Fruit fly (Drosophila melanogaster) whole organism, pupa: ENCODE measurements around the gene ps.

Experiments used
- CG13204 ChIP-seq: fragments of 200-800 bp; sonication (Bioruptor generic); optimal IDR thresholded peaks from 2 replicates; lab custom pipeline; 2018; ENCODE audit warnings: missing biosample characterization, mild to moderate bottlenecking, missing genetic modification characterization, moderate library complexity
- CG17806 ChIP-seq: fragments of 200-800 bp; sonication (Bioruptor generic); optimal IDR thresholded peaks from 2 replicates; lab custom pipeline; 2018; ENCODE audit warnings: missing biosample characterization, mild to moderate bottlenecking, missing genetic modification characterization, moderate library complexity
- CG34367 ChIP-seq: fragments of 200-800 bp; sonication (Bioruptor generic); optimal IDR thresholded peaks from 2 replicates; lab custom pipeline; 2018; ENCODE audit warnings: missing biosample characterization, mild to moderate bottlenecking, missing genetic modification characterization
- CG4496 ChIP-seq: fragments of 200-800 bp; sonication (Bioruptor generic); IDR thresholded peaks from 3 replicates; pipeline ENCODE4 v1.3.6; 2022; ENCODE audit warnings: missing biosample characterization, missing genetic modification characterization
- CG8159 ChIP-seq: fragments of 200-800 bp; sonication (Bioruptor generic); optimal IDR thresholded peaks from 3 replicates; lab custom pipeline; 2018; ENCODE audit warnings: missing biosample characterization, mild to moderate bottlenecking, missing genetic modification characterization, moderate library complexity
- CG8301 ChIP-seq: fragments of 200-800 bp; sonication (Bioruptor generic); optimal IDR thresholded peaks from 2 replicates; lab custom pipeline; 2018; ENCODE audit warnings: missing biosample characterization, mild to moderate bottlenecking, missing genetic modification characterization
- EcR ChIP-seq: fragments of 200-800 bp; sonication (Bioruptor generic); optimal IDR thresholded peaks from 3 replicates; lab custom pipeline; 2019; ENCODE audit warnings: missing biosample characterization, missing genetic modification characterization, mild to moderate bottlenecking, moderate library complexity, missing genetic modification reagents
- Pif1A ChIP-seq: fragments of 200-800 bp; sonication (Bioruptor generic); optimal IDR thresholded peaks from 3 replicates; lab custom pipeline; 2016; ENCODE audit warnings: missing biosample characterization, missing genetic modification characterization
- Pif1B ChIP-seq: fragments of 200-800 bp; sonication (Bioruptor generic); optimal IDR thresholded peaks from 3 replicates; lab custom pipeline; 2016; ENCODE audit warnings: missing biosample characterization, missing genetic modification characterization
- Snoo ChIP-seq: fragments of 200-800 bp; sonication (Bioruptor generic); optimal IDR thresholded peaks from 3 replicates; lab custom pipeline; 2017; ENCODE audit warnings: missing biosample characterization, mild to moderate bottlenecking, missing genetic modification characterization, inconsistent platforms

dm6 chr3R:9399951-9400392, 17.8 kb upstream of the ps start, which contains the start of gene CG34117:
- TF ChIP-seq Snoo (tag; lab: Kevin White, UChicago) (peak; percentile 66), CG8301 (tag; lab: Kevin White, UChicago) (peak; percentile 51), CG4496 (peak; percentile 80), CG8159 (peak; percentile 71), CG34367 (peak; percentile 54), EcR (GFP tag; lab: Kevin White, UChicago) (no peak), CG13204 (GFP tag; lab: Kevin White, UChicago) (no peak), Pif1A (peak; percentile 69), CG17806 (tag; lab: Kevin White, UChicago) (peak; percentile 71), Pif1B (peak; percentile 24)
